Worm (Caenorhabditis elegans) whole organism, L2 larva: ENCODE measurements around the gene F34D10.4.

Experiments
- C34F6.9 ChIP-seq: fragments of 150-350 bp; optimal IDR thresholded peaks from 2 replicates; lab custom pipeline; 2014; ENCODE audit warnings: missing biosample characterization, missing genetic modification characterization
- F13H6.1 ChIP-seq: sonication (generic microtip); optimal IDR thresholded peaks from 2 replicates; lab custom pipeline; 2016; ENCODE audit warnings: missing genetic modification characterization, missing compliant biosample characterization
- R02D3.7 ChIP-seq: fragments of 150-350 bp; optimal IDR thresholded peaks from 2 replicates; lab custom pipeline; 2014; ENCODE audit warnings: missing biosample characterization, missing genetic modification characterization
- Y55F3AM.14 ChIP-seq: fragments of 200-800 bp; sonication (Bioruptor generic); optimal IDR thresholded peaks from 2 replicates; lab custom pipeline; 2018; ENCODE audit warnings: mild to moderate bottlenecking, missing genetic modification characterization, missing compliant biosample characterization
- alr-1 ChIP-seq: fragments of 150-350 bp; optimal IDR thresholded peaks from 2 replicates; lab custom pipeline; 2014; ENCODE audit warnings: missing biosample characterization, missing genetic modification characterization
- aly-2 ChIP-seq: fragments of 150-350 bp; optimal IDR thresholded peaks from 2 replicates; lab custom pipeline; 2014; ENCODE audit warnings: missing biosample characterization, missing genetic modification characterization
- ama-1 ChIP-seq: fragments of 150-350 bp; optimal IDR thresholded peaks from 2 replicates; lab custom pipeline; 2018; ENCODE audit warnings: inconsistent platforms
- ceh-16 ChIP-seq: fragments of 150-350 bp; optimal IDR thresholded peaks from 2 replicates; lab custom pipeline; 2014; ENCODE audit warnings: missing biosample characterization, missing genetic modification characterization
- crh-2 ChIP-seq: sonication (generic microtip); optimal IDR thresholded peaks from 2 replicates; lab custom pipeline; 2017; ENCODE audit warnings: missing biosample characterization, missing genetic modification characterization
- dmd-4 ChIP-seq: sonication (generic microtip); optimal IDR thresholded peaks from 2 replicates; lab custom pipeline; 2017; ENCODE audit warnings: missing biosample characterization, missing genetic modification characterization
- egl-27 ChIP-seq: sonication (generic microtip); optimal IDR thresholded peaks from 3 replicates; lab custom pipeline; 2017; ENCODE audit warnings: missing biosample characterization, missing genetic modification reagents, missing genetic modification characterization
- elt-3 ChIP-seq: sonication (generic microtip); optimal IDR thresholded peaks from 2 replicates; lab custom pipeline; 2017; ENCODE audit warnings: missing biosample characterization, missing genetic modification characterization
- gmeb-1 ChIP-seq: fragments of 150-350 bp; optimal IDR thresholded peaks from 2 replicates; lab custom pipeline; 2014; ENCODE audit warnings: missing biosample characterization, missing genetic modification characterization
- lin-13 ChIP-seq: fragments of 150-350 bp; optimal IDR thresholded peaks from 2 replicates; lab custom pipeline; 2014; ENCODE audit warnings: missing biosample characterization, missing genetic modification reagents, missing genetic modification characterization
- lin-39 ChIP-seq: fragments of 150-350 bp; optimal IDR thresholded peaks from 2 replicates; lab custom pipeline; 2014; ENCODE audit warnings: missing biosample characterization, missing genetic modification reagents, missing genetic modification characterization
- lsy-2 ChIP-seq, 2 experiments: fragments of 150-350 bp in 1 of 2; sonication (generic microtip) in 1 of 2; optimal IDR thresholded peaks; 2 replicates each; lab custom pipeline; 2014 to 2017; ENCODE audit warnings: missing biosample characterization in 2 of 2, missing genetic modification characterization in 2 of 2
- mbf-1 ChIP-seq: sonication (generic microtip); optimal IDR thresholded peaks from 2 replicates; lab custom pipeline; 2017; ENCODE audit warnings: missing biosample characterization, missing genetic modification characterization
- mdl-1 ChIP-seq, 2 experiments: fragments of 150-350 bp in 1 of 2; sonication (generic microtip) in 1 of 2; optimal IDR thresholded peaks; 2 replicates each; lab custom pipeline; 2017; ENCODE audit warnings: missing biosample characterization in 2 of 2, missing genetic modification characterization in 2 of 2
- nhr-10 ChIP-seq: sonication (generic microtip); optimal IDR thresholded peaks from 2 replicates; lab custom pipeline; 2017; ENCODE audit warnings: missing biosample characterization, missing genetic modification characterization
- nhr-12 ChIP-seq: fragments of 150-350 bp; optimal IDR thresholded peaks from 2 replicates; lab custom pipeline; 2014; ENCODE audit warnings: missing biosample characterization, missing genetic modification characterization
- nhr-23 ChIP-seq: fragments of 150-350 bp; optimal IDR thresholded peaks from 2 replicates; lab custom pipeline; 2014; ENCODE audit warnings: missing biosample characterization, missing genetic modification reagents, missing genetic modification characterization
- nhr-237 ChIP-seq: fragments of 150-350 bp; optimal IDR thresholded peaks from 2 replicates; lab custom pipeline; 2014; ENCODE audit warnings: missing biosample characterization, missing genetic modification characterization
- nhr-25 ChIP-seq: fragments of 150-350 bp; sonication (generic microtip); optimal IDR thresholded peaks from 3 replicates; lab custom pipeline; 2014; ENCODE audit warnings: missing biosample characterization, missing genetic modification characterization
- nhr-6 ChIP-seq: fragments of 150-350 bp; optimal IDR thresholded peaks from 2 replicates; lab custom pipeline; 2014; ENCODE audit warnings: missing biosample characterization, missing genetic modification characterization
- nhr-77 ChIP-seq: fragments of 150-350 bp; optimal IDR thresholded peaks from 2 replicates; lab custom pipeline; 2014; ENCODE audit warnings: missing biosample characterization, missing genetic modification characterization
- peb-1 ChIP-seq: fragments of 150-350 bp; optimal IDR thresholded peaks from 2 replicates; lab custom pipeline; 2014; ENCODE audit warnings: missing biosample characterization, missing genetic modification characterization
- skn-1 ChIP-seq: sonication (generic microtip); optimal IDR thresholded peaks from 2 replicates; lab custom pipeline; 2017; ENCODE audit warnings: missing biosample characterization, missing genetic modification characterization
- sma-9 ChIP-seq, 2 experiments: fragments of 150-350 bp in 1 of 2; sonication (generic microtip) in 1 of 2; optimal IDR thresholded peaks; 2 replicates each; lab custom pipeline; 2014 to 2016; ENCODE audit warnings: missing genetic modification characterization in 2 of 2, mild to moderate bottlenecking in 1 of 2, missing biosample characterization in 1 of 2, missing compliant biosample characterization in 1 of 2, missing genetic modification reagents in 1 of 2, moderate library complexity in 1 of 2
- unc-39 ChIP-seq: fragments of 150-350 bp; optimal IDR thresholded peaks from 2 replicates; lab custom pipeline; 2014; ENCODE audit warnings: missing biosample characterization, missing genetic modification characterization
- unc-55 ChIP-seq: fragments of 150-350 bp; sonication (generic microtip); optimal IDR thresholded peaks from 3 replicates; lab custom pipeline; 2014; ENCODE audit warnings: missing biosample characterization, missing genetic modification reagents, missing genetic modification characterization
- unc-62 ChIP-seq: fragments of 150-350 bp; optimal IDR thresholded peaks from 2 replicates; lab custom pipeline; 2014; ENCODE audit warnings: missing biosample characterization, missing genetic modification reagents, missing genetic modification characterization
- zag-1 ChIP-seq: fragments of 150-350 bp; optimal IDR thresholded peaks from 2 replicates; lab custom pipeline; 2014; ENCODE audit warnings: missing biosample characterization, missing genetic modification characterization
- ztf-1 ChIP-seq: fragments of 200-800 bp; sonication (Bioruptor generic); conservative IDR thresholded peaks from 2 replicates; pipeline ENCODE4 v1.3.6; 2022; ENCODE audit warnings: missing genetic modification characterization, missing compliant biosample characterization
- ztf-11 ChIP-seq: sonication (generic microtip); optimal IDR thresholded peaks from 2 replicates; lab custom pipeline; 2017; ENCODE audit warnings: missing biosample characterization, missing genetic modification characterization

The F34D10.4 gene

ce11 chrIII:3724880-3725279, 11.5 kb upstream of the F34D10.4 start, which contains the start of gene C14B1.12:
Gene C14B1.12, minus strand, starts transcription at chrIII:3724980.
- no peak for TF ChIP-seq crh-2 (tag; lab: Kevin White, UChicago)
- no peak for TF ChIP-seq nhr-77 (tag; lab: Kevin White, UChicago)
- no peak for TF ChIP-seq nhr-10 (tag; lab: Kevin White, UChicago)
- no peak for TF ChIP-seq lsy-2 (tag; optimal IDR thresholded peaks at IDR 0.05; lab: Kevin White, UChicago)
- no peak for TF ChIP-seq nhr-12 (tag; lab: Kevin White, UChicago)
- TF ChIP-seq lin-39 (tag; lab: Kevin White, UChicago), result no peak
- no peak for TF ChIP-seq ztf-1
- no peak for TF ChIP-seq unc-55
- TF ChIP-seq egl-27 (tag; lab: Kevin White, UChicago), result no peak
- TF ChIP-seq peb-1 (tag; lab: Kevin White, UChicago), result no peak
- TF ChIP-seq lin-13, result no peak
- no peak for TF ChIP-seq unc-39
- TF ChIP-seq skn-1 (tag; lab: Kevin White, UChicago), result no peak
- no peak for TF ChIP-seq sma-9 (GFP tag; optimal IDR thresholded peaks at IDR 0.05; lab: Kevin White, UChicago)
- TF ChIP-seq sma-9 (tag; optimal IDR thresholded peaks at IDR 0.05; lab: Kevin White, UChicago), result no peak
- TF ChIP-seq nhr-23 (tag; lab: Kevin White, UChicago), result no peak
- TF ChIP-seq unc-62 (GFP tag; lab: Kevin White, UChicago), result no peak
- TF ChIP-seq F13H6.1 (tag; lab: Kevin White, UChicago), result no peak

DNA sequence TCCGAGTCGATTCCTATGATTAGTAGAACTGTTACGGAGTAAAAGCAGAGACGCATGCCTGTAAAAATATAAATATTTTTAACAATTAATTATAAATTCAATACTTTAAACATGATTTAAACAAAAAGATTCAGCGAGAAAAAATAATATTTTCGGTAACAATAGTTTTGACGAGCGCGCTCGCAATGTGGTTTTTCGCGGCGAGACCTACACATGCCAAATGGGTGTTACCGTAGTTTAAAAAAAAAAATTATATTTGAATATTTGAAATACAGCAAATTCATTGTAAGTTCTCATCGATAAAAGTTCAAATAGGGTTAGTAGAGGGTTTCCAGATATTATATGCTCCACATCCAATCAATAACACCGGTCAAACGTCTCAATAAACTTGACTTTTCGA, 10.0 kb upstream of the F34D10.4 start, which contains the start of gene gldi-5:
TSS of gene gldi-5 (minus strand) at position 58 of the 400 bp plus-strand sequence.
- no peak for TF ChIP-seq nhr-237 (tag; lab: Kevin White, UChicago)
- no peak for TF ChIP-seq zag-1 (tag; lab: Kevin White, UChicago)
- TF ChIP-seq aly-2 (tag; lab: Kevin White, UChicago), result no peak
- no peak for TF ChIP-seq nhr-23 (tag; lab: Kevin White, UChicago)
- no peak for TF ChIP-seq ceh-16 (tag; lab: Kevin White, UChicago)
- no peak for TF ChIP-seq ztf-1
- no peak for TF ChIP-seq peb-1 (tag; lab: Kevin White, UChicago)
- TF ChIP-seq alr-1 (tag; lab: Kevin White, UChicago), result no peak
- TF ChIP-seq lsy-2 (tag; optimal IDR thresholded peaks at IDR 0.05; lab: Kevin White, UChicago), result no peak
- no peak for TF ChIP-seq F13H6.1 (tag; lab: Kevin White, UChicago)
- TF ChIP-seq ztf-11, result no peak
- TF ChIP-seq egl-27 (tag; lab: Kevin White, UChicago), result no peak
- no peak for TF ChIP-seq mbf-1
- no peak for TF ChIP-seq C34F6.9 (tag; lab: Kevin White, UChicago)
- no peak for TF ChIP-seq ama-1
- TF ChIP-seq unc-62 (GFP tag; lab: Kevin White, UChicago), result no peak
- TF ChIP-seq, all 48 proteins: peak for 0

- TF ChIP-seq F13H6.1 (tag; lab: Kevin White, UChicago) (no peak), nhr-77 (tag; lab: Kevin White, UChicago) (no peak), lin-13 (no peak), nhr-23 (tag; lab: Kevin White, UChicago) (no peak), mdl-1 (tag; optimal IDR thresholded peaks at IDR 0.05; lab: Kevin White, UChicago) (no peak), ama-1 (no peak), ceh-16 (tag; lab: Kevin White, UChicago) (no peak), dmd-4 (tag; lab: Kevin White, UChicago) (no peak), Y55F3AM.14 (GFP tag; lab: Kevin White, UChicago) (no peak), C34F6.9 (tag; lab: Kevin White, UChicago) (no peak), nhr-237 (tag; lab: Kevin White, UChicago) (no peak), lin-39 (tag; lab: Kevin White, UChicago) (no peak), elt-3 (tag; lab: Kevin White, UChicago) (no peak), unc-62 (GFP tag; lab: Kevin White, UChicago) (no peak), R02D3.7 (tag; lab: Kevin White, UChicago) (no peak)
Measured at ce11 chrIII:3729520-3729919, 6.9 kb upstream of the F34D10.4 start, which contains the start of gene F34D10.9. Gene F34D10.9, minus strand, starts transcription at chrIII:3729620.

DNA sequence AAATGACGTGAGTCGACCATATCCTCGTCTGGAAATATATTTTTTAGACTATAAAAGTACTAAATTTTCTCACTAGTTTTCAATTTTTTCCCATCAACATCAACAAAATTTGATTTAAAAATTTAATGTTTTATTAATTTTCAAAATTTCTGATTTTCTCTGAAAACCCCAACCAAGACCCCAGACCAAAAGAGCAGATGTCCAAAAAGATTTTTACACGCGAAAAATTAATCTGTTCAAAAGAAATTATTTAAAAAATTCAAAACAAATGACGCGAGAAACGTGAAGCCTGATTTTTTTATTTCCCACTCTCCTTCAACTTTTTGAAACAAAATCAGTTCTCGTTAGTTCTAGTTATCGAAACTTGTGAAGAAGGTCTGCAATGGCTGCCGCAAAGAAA, 5.9 kb upstream of the F34D10.4 start, which contains the start of gene F34D10.8:
TSS of gene F34D10.8 (plus strand) at position 301 of the 400 bp plus-strand sequence.
- TF ChIP-seq nhr-25 (tag; lab: Kevin White, UChicago) (no peak), nhr-6 (no peak), C34F6.9 (tag; lab: Kevin White, UChicago) (no peak), peb-1 (tag; lab: Kevin White, UChicago) (no peak), mdl-1 (tag; optimal IDR thresholded peaks at IDR 0.05; lab: Kevin White, UChicago) (no peak), unc-62 (GFP tag; lab: Kevin White, UChicago) (no peak), lin-13 (no peak), sma-9 (GFP tag; optimal IDR thresholded peaks at IDR 0.05; lab: Kevin White, UChicago) (no peak), sma-9 (tag; optimal IDR thresholded peaks at IDR 0.05; lab: Kevin White, UChicago) (no peak), aly-2 (tag; lab: Kevin White, UChicago) (no peak), gmeb-1 (no peak)
